Fruit fly (Drosophila melanogaster) whole organism, prepupa: ENCODE measurements around the gene Droj2.

ENCODE experiments used
- Blimp-1 ChIP-seq: fragments of 200-800 bp; sonication (Bioruptor generic); optimal IDR thresholded peaks from 3 replicates; lab custom pipeline; 2017; ENCODE audit warnings: missing biosample characterization, missing genetic modification characterization, mild to moderate bottlenecking, moderate library complexity, missing genetic modification reagents
- CG10631 ChIP-seq: fragments of 200-800 bp; sonication (Bioruptor generic); optimal IDR thresholded peaks from 2 replicates; lab custom pipeline; 2016; ENCODE audit warnings: missing biosample characterization, missing genetic modification characterization
- CG10669 ChIP-seq: fragments of 200-800 bp; sonication (Bioruptor generic); optimal IDR thresholded peaks from 3 replicates; lab custom pipeline; 2018; ENCODE audit warnings: missing biosample characterization, mild to moderate bottlenecking, missing genetic modification characterization, moderate library complexity
- CG11294 ChIP-seq: fragments of 200-800 bp; sonication (Bioruptor generic); IDR thresholded peaks from 2 replicates; pipeline ENCODE4 v1.3.6; 2022; ENCODE audit warnings: missing biosample characterization, missing genetic modification characterization
- CG11762 ChIP-seq: fragments of 200-800 bp; sonication (Bioruptor generic); optimal IDR thresholded peaks from 3 replicates; lab custom pipeline; 2016; ENCODE audit warnings: missing biosample characterization, missing genetic modification characterization; ENCODE audit not compliant: insufficient read depth
- CG11902 ChIP-seq: fragments of 200-800 bp; sonication (Bioruptor generic); optimal IDR thresholded peaks from 3 replicates; lab custom pipeline; 2016; ENCODE audit warnings: missing biosample characterization, missing genetic modification characterization
- CG15336 ChIP-seq: fragments of 200-800 bp; sonication (Bioruptor generic); IDR thresholded peaks from 2 replicates; pipeline ENCODE4 v1.3.6; 2022; ENCODE audit warnings: missing biosample characterization, missing genetic modification characterization
- CG1621 ChIP-seq: fragments of 200-800 bp; sonication (Bioruptor generic); optimal IDR thresholded peaks from 3 replicates; lab custom pipeline; 2018; ENCODE audit warnings: missing biosample characterization, mild to moderate bottlenecking, missing genetic modification characterization
- CG16779 ChIP-seq: fragments of 200-800 bp; sonication (Bioruptor generic); optimal IDR thresholded peaks from 3 replicates; lab custom pipeline; 2017; ENCODE audit warnings: missing biosample characterization, mild to moderate bottlenecking, missing genetic modification characterization
- CG3032 ChIP-seq: fragments of 200-800 bp; optimal IDR thresholded peaks from 2 replicates; lab custom pipeline; 2019; ENCODE audit warnings: missing biosample characterization, mild to moderate bottlenecking, missing genetic modification characterization, moderate library complexity
- CG31627 ChIP-seq: fragments of 200-800 bp; sonication (Bioruptor generic); optimal IDR thresholded peaks from 3 replicates; lab custom pipeline; 2016; ENCODE audit warnings: missing biosample characterization, missing genetic modification characterization
- CG34406 ChIP-seq: fragments of 200-800 bp; sonication (Bioruptor generic); optimal IDR thresholded peaks from 3 replicates; lab custom pipeline; 2016; ENCODE audit warnings: missing biosample characterization, missing genetic modification characterization
- CG3919 ChIP-seq: fragments of 200-800 bp; sonication (Bioruptor generic); optimal IDR thresholded peaks from 3 replicates; lab custom pipeline; 2016; ENCODE audit warnings: missing biosample characterization, missing genetic modification characterization
- CG4318 ChIP-seq: fragments of 200-800 bp; sonication (Bioruptor generic); optimal IDR thresholded peaks from 3 replicates; lab custom pipeline; 2017; ENCODE audit warnings: missing biosample characterization, mild to moderate bottlenecking, missing genetic modification characterization
- CG6163 ChIP-seq: fragments of 200-800 bp; sonication (Bioruptor generic); IDR thresholded peaks from 3 replicates; pipeline ENCODE4 v1.3.6; 2022; ENCODE audit warnings: missing biosample characterization, missing genetic modification characterization
- CG6792 ChIP-seq: fragments of 200-800 bp; sonication (Bioruptor generic); optimal IDR thresholded peaks from 3 replicates; lab custom pipeline; 2016; ENCODE audit warnings: missing biosample characterization, missing genetic modification characterization
- CG6854 ChIP-seq: fragments of 200-800 bp; sonication (Bioruptor generic); optimal IDR thresholded peaks from 2 replicates; lab custom pipeline; 2017; ENCODE audit warnings: missing biosample characterization, mild to moderate bottlenecking, missing genetic modification characterization
- CG7368 ChIP-seq: fragments of 200-800 bp; sonication (Bioruptor generic); optimal IDR thresholded peaks from 3 replicates; lab custom pipeline; 2016; ENCODE audit warnings: missing biosample characterization, missing genetic modification characterization
- CG8119 ChIP-seq: fragments of 200-800 bp; sonication (Bioruptor generic); IDR thresholded peaks from 3 replicates; pipeline ENCODE4 v1.3.6; 2022; ENCODE audit warnings: missing biosample characterization, missing genetic modification characterization
- CG8319 ChIP-seq: fragments of 200-800 bp; sonication (Bioruptor generic); optimal IDR thresholded peaks from 3 replicates; lab custom pipeline; 2016; ENCODE audit warnings: missing biosample characterization, missing genetic modification characterization
- CG8632 ChIP-seq: fragments of 200-800 bp; sonication (Bioruptor generic); optimal IDR thresholded peaks from 3 replicates; lab custom pipeline; 2016; ENCODE audit warnings: missing biosample characterization, missing genetic modification characterization
- CG9139 ChIP-seq: fragments of 200-800 bp; sonication (Bioruptor generic); optimal IDR thresholded peaks from 3 replicates; lab custom pipeline; 2017; ENCODE audit warnings: missing biosample characterization, mild to moderate bottlenecking, missing genetic modification characterization
- Eip75B ChIP-seq: fragments of 200-800 bp; sonication (Bioruptor generic); optimal IDR thresholded peaks from 3 replicates; lab custom pipeline; 2016; ENCODE audit warnings: missing biosample characterization, missing genetic modification characterization
- Eip78C ChIP-seq: fragments of 200-800 bp; sonication (Bioruptor generic); peaks from one replicate; lab custom pipeline; 2016; ENCODE audit warnings: missing biosample characterization, missing genetic modification characterization
- Ets21C ChIP-seq: fragments of 200-800 bp; sonication (Bioruptor generic); optimal IDR thresholded peaks from 3 replicates; lab custom pipeline; 2016; ENCODE audit warnings: missing biosample characterization, missing genetic modification characterization
- Ets96B ChIP-seq: fragments of 200-800 bp; optimal IDR thresholded peaks from 2 replicates; lab custom pipeline; 2019; ENCODE audit warnings: missing biosample characterization, mild to moderate bottlenecking, missing genetic modification characterization, moderate library complexity
- Hr38 ChIP-seq: sonication (Bioruptor generic); optimal IDR thresholded peaks from 2 replicates; lab custom pipeline; 2016; ENCODE audit warnings: missing biosample characterization, missing genetic modification characterization
- Hr39 ChIP-seq: fragments of 200-800 bp; sonication (Bioruptor generic); optimal IDR thresholded peaks from 2 replicates; lab custom pipeline; 2016; ENCODE audit warnings: missing biosample characterization, missing genetic modification characterization
- Hr4 ChIP-seq: fragments of 200-800 bp; sonication (Bioruptor generic); optimal IDR thresholded peaks from 3 replicates; lab custom pipeline; 2016; ENCODE audit warnings: missing biosample characterization, missing genetic modification characterization
- Lpt ChIP-seq: fragments of 200-800 bp; sonication (Bioruptor generic); optimal IDR thresholded peaks from 3 replicates; lab custom pipeline; 2016; ENCODE audit warnings: missing biosample characterization, missing genetic modification characterization
- Met ChIP-seq: fragments of 200-800 bp; sonication (Bioruptor generic); optimal IDR thresholded peaks from 3 replicates; lab custom pipeline; 2016; ENCODE audit warnings: missing biosample characterization, missing genetic modification characterization
- OdsH ChIP-seq: fragments of 200-800 bp; sonication (Bioruptor generic); optimal IDR thresholded peaks from 3 replicates; lab custom pipeline; 2016; ENCODE audit warnings: missing biosample characterization, missing genetic modification characterization
- Smox ChIP-seq: fragments of 200-800 bp; sonication (Bioruptor generic); optimal IDR thresholded peaks from 3 replicates; lab custom pipeline; 2016; ENCODE audit warnings: missing biosample characterization, missing genetic modification characterization
- Sox102F ChIP-seq: fragments of 200-800 bp; sonication (Bioruptor generic); optimal IDR thresholded peaks from 2 replicates; lab custom pipeline; 2016; ENCODE audit warnings: missing biosample characterization, mild to moderate bottlenecking, missing genetic modification characterization
- Sox14 ChIP-seq: fragments of 200-800 bp; sonication (Bioruptor generic); optimal IDR thresholded peaks from 3 replicates; lab custom pipeline; 2016; ENCODE audit warnings: missing biosample characterization, missing genetic modification characterization
- achi ChIP-seq: fragments of 200-800 bp; sonication (Bioruptor generic); optimal IDR thresholded peaks from 3 replicates; lab custom pipeline; 2016; ENCODE audit warnings: missing biosample characterization, missing genetic modification characterization
- acj6 ChIP-seq: fragments of 200-800 bp; sonication (Bioruptor generic); optimal IDR thresholded peaks from 3 replicates; lab custom pipeline; 2016; ENCODE audit warnings: missing biosample characterization, missing genetic modification characterization
- cyc ChIP-seq: fragments of 200-800 bp; sonication (Bioruptor generic); optimal IDR thresholded peaks from 3 replicates; lab custom pipeline; 2016; ENCODE audit warnings: missing biosample characterization, missing genetic modification characterization
- dac ChIP-seq: fragments of 200-800 bp; sonication (Bioruptor generic); optimal IDR thresholded peaks from 2 replicates; lab custom pipeline; 2017; ENCODE audit warnings: missing biosample characterization, mild to moderate bottlenecking, missing genetic modification characterization
- dsx ChIP-seq: fragments of 200-800 bp; optimal IDR thresholded peaks from 3 replicates; lab custom pipeline; 2019; ENCODE audit warnings: missing biosample characterization, mild to moderate bottlenecking, missing genetic modification characterization, moderate library complexity; ENCODE audit not compliant: poor library complexity, severe bottlenecking
- eg ChIP-seq: fragments of 200-800 bp; sonication (Bioruptor generic); IDR thresholded peaks from 3 replicates; pipeline ENCODE4 v1.3.6; 2022; ENCODE audit warnings: missing biosample characterization, missing genetic modification characterization
- esn ChIP-seq: fragments of 200-800 bp; sonication (Bioruptor generic); optimal IDR thresholded peaks from 2 replicates; lab custom pipeline; 2016; ENCODE audit warnings: missing biosample characterization, mild to moderate bottlenecking, missing genetic modification characterization, moderate library complexity
- fd59A ChIP-seq: fragments of 200-800 bp; sonication (Bioruptor generic); optimal IDR thresholded peaks from 2 replicates; lab custom pipeline; 2017; ENCODE audit warnings: missing biosample characterization, mild to moderate bottlenecking, missing genetic modification characterization, missing genetic modification reagents
- fd85E ChIP-seq: fragments of 200-800 bp; sonication (Bioruptor generic); optimal IDR thresholded peaks from 3 replicates; lab custom pipeline; 2016; ENCODE audit warnings: missing biosample characterization, missing genetic modification characterization
- fkh ChIP-seq: fragments of 200-800 bp; sonication (Bioruptor generic); optimal IDR thresholded peaks from 3 replicates; lab custom pipeline; 2017; ENCODE audit warnings: missing biosample characterization, mild to moderate bottlenecking, missing genetic modification characterization, moderate library complexity
- lz ChIP-seq: fragments of 200-800 bp; sonication (Bioruptor generic); optimal IDR thresholded peaks from 3 replicates; lab custom pipeline; 2016; ENCODE audit warnings: missing biosample characterization, missing genetic modification characterization
- pdm3 ChIP-seq: fragments of 200-800 bp; sonication (Bioruptor generic); optimal IDR thresholded peaks from 3 replicates; lab custom pipeline; 2016; ENCODE audit warnings: missing biosample characterization, missing genetic modification characterization
- salr ChIP-seq, 2 experiments: fragments of 200-800 bp; sonication (Bioruptor generic); optimal IDR thresholded peaks; 3 replicates each; lab custom pipeline; 2016 to 2018; ENCODE audit warnings: missing biosample characterization in 2 of 2, missing genetic modification characterization in 2 of 2, mild to moderate bottlenecking in 1 of 2
- spab ChIP-seq: fragments of 200-800 bp; sonication (Bioruptor generic); optimal IDR thresholded peaks from 2 replicates; lab custom pipeline; 2017; ENCODE audit warnings: missing biosample characterization, mild to moderate bottlenecking, missing genetic modification characterization, missing genetic modification reagents
- svp ChIP-seq: fragments of 200-800 bp; sonication (Bioruptor generic); peaks from one replicate; lab custom pipeline; 2016; ENCODE audit warnings: missing biosample characterization, missing genetic modification characterization
- topi ChIP-seq: fragments of 200-800 bp; sonication (Bioruptor generic); optimal IDR thresholded peaks from 3 replicates; lab custom pipeline; 2016; ENCODE audit warnings: missing biosample characterization, missing genetic modification characterization
- vri ChIP-seq: fragments of 200-800 bp; sonication (Bioruptor generic); optimal IDR thresholded peaks from 3 replicates; lab custom pipeline; 2016; ENCODE audit warnings: missing biosample characterization, mild to moderate bottlenecking, missing genetic modification characterization

Gene Droj2

dm6 chr3R:13381744-13382435 lies at the start of gene Droj2, which contains the start of gene mRpS21:
Droj2 (plus strand) TSS chr3R:13382106.
mRpS21 (minus strand) TSS chr3R:13381809.
- TF ChIP-seq topi (GFP tag; lab: Kevin White, UChicago) (peak; percentile 3), eg (GFP tag; lab: Robert Waterston, UW) (peak; percentile 48; the same call in 2 of the 3 replicates), Lpt (GFP tag; lab: Kevin White, UChicago) (no peak), CG11902 (GFP tag; lab: Kevin White, UChicago) (no peak), pdm3 (GFP tag; lab: Kevin White, UChicago) (no peak), Sox14 (GFP tag; lab: Kevin White, UChicago) (peak; percentile 17), CG8632 (no peak), CG7368 (GFP tag; lab: Kevin White, UChicago) (no peak), dsx (GFP tag; lab: Kevin White, UChicago) (no peak), Ets96B (tag; lab: Kevin White, UChicago) (peak; percentile 11), esn (GFP tag; lab: Kevin White, UChicago) (peak; percentile 32), acj6 (peak; percentile 29), CG3919 (GFP tag; lab: Kevin White, UChicago) (no peak), lz (GFP tag; lab: Kevin White, UChicago) (peak; percentile 29), CG6854 (peak; percentile 19), Blimp-1 (GFP tag; lab: Kevin White, UChicago) (no peak), Hr38 (GFP tag; lab: Kevin White, UChicago) (no peak), CG31627 (GFP tag; lab: Kevin White, UChicago) (peak; percentile 51), Hr39 (GFP tag; lab: Kevin White, UChicago) (peak; percentile 41), Smox (GFP tag; lab: Kevin White, UChicago) (peak; percentile 57), CG11762 (no peak), Sox102F (GFP tag; lab: Kevin White, UChicago) (peak; percentile 13), fkh (no peak), fd85E (no peak), CG10669 (GFP tag; lab: Kevin White, UChicago) (no peak), svp (GFP tag; lab: Kevin White, UChicago) (no peak), spab (GFP tag; lab: Kevin White, UChicago) (no peak), CG15336 (no peak), CG10631 (no peak), fd59A (GFP tag; lab: Kevin White, UChicago) (no peak), vri (GFP tag; lab: Kevin White, UChicago) (peak; percentile 70), CG6792 (GFP tag; lab: Kevin White, UChicago) (no peak), OdsH (GFP tag; lab: Kevin White, UChicago) (peak; percentile 35), Hr4 (GFP tag; lab: Kevin White, UChicago) (peak; percentile 60), cyc (GFP tag; lab: Kevin White, UChicago) (peak; percentile 8), CG3032 (tag; lab: Kevin White, UChicago) (peak; percentile 54), CG34406 (no peak), Eip78C (GFP tag; lab: Kevin White, UChicago) (peak; percentile 81), CG1621 (tag; lab: Kevin White, UChicago) (no peak), CG16779 (tag; lab: Kevin White, UChicago) (no peak), Met (GFP tag; lab: Kevin White, UChicago) (peak; percentile 44), CG11294 (no peak), salr (GFP tag; optimal IDR thresholded peaks at IDR 0.05; lab: Kevin White, UChicago) (no peak), CG4318 (GFP tag; lab: Kevin White, UChicago) (no peak), CG8119 (no peak), CG6163 (GFP tag; lab: Robert Waterston, UW) (no peak), Ets21C (GFP tag; lab: Kevin White, UChicago) (peak; percentile 41), achi (GFP tag; lab: Kevin White, UChicago) (no peak), CG9139 (GFP tag; lab: Kevin White, UChicago) (peak; percentile 12), Eip75B (peak; percentile 23), CG8319 (GFP tag; lab: Kevin White, UChicago) (no peak), dac (GFP tag; lab: Kevin White, UChicago) (no peak)
